Worm (Caenorhabditis elegans) whole organism, mixed stage, embryonic: ENCODE data around the gene fipr-14.

ENCODE experiments used
- bed-3 ChIP-seq: fragments of 200-800 bp; sonication (Bioruptor generic); optimal IDR thresholded peaks from 3 replicates; lab custom pipeline; 2018; ENCODE audit warnings: mild to moderate bottlenecking, missing genetic modification characterization, moderate library complexity, missing compliant biosample characterization
- ham-2 ChIP-seq: fragments of 200-800 bp; sonication (Bioruptor generic); optimal IDR thresholded peaks from 2 replicates; lab custom pipeline; 2018; ENCODE audit warnings: mild to moderate bottlenecking, missing genetic modification characterization, missing compliant biosample characterization
- lsy-2 ChIP-seq: fragments of 150-350 bp; optimal IDR thresholded peaks from 2 replicates; lab custom pipeline; 2014; ENCODE audit warnings: missing biosample characterization, missing genetic modification characterization
- mab-5 ChIP-seq: fragments of 150-350 bp; optimal IDR thresholded peaks from 2 replicates; lab custom pipeline; 2014; ENCODE audit warnings: missing biosample characterization, missing genetic modification characterization
- nhr-2 ChIP-seq: fragments of 150-350 bp; optimal IDR thresholded peaks from 2 replicates; lab custom pipeline; 2014; ENCODE audit warnings: missing biosample characterization, missing genetic modification characterization
- nhr-76 ChIP-seq: sonication (generic microtip); optimal IDR thresholded peaks from 2 replicates; lab custom pipeline; 2017; ENCODE audit warnings: missing biosample characterization, missing genetic modification characterization
- pha-4 ChIP-seq: fragments of 150-350 bp; optimal IDR thresholded peaks from 2 replicates; lab custom pipeline; 2018; ENCODE audit warnings: missing biosample characterization, missing genetic modification reagents, missing genetic modification characterization
- unc-39 ChIP-seq: fragments of 150-350 bp; optimal IDR thresholded peaks from 2 replicates; lab custom pipeline; 2014; ENCODE audit warnings: missing biosample characterization, missing genetic modification characterization
- unc-62 ChIP-seq: fragments of 150-350 bp; optimal IDR thresholded peaks from 2 replicates; lab custom pipeline; 2014; ENCODE audit warnings: missing biosample characterization, missing genetic modification reagents, missing genetic modification characterization

ce11 chrIV:10899091-10899490 lies 22.1 kb downstream of the fipr-14 start, which contains the start of the genes F13E9.9 and F13E9.19:
- TF ChIP-seq unc-62: no peak
- no peak for TF ChIP-seq pha-4 (tag; lab: Kevin White, UChicago)
- TF ChIP-seq mab-5 (tag; lab: Kevin White, UChicago): no peak
- no peak for TF ChIP-seq nhr-76 (tag; lab: Kevin White, UChicago)
- TF ChIP-seq bed-3: no peak
- no peak for TF ChIP-seq lsy-2 (tag; lab: Kevin White, UChicago)
- no peak for TF ChIP-seq unc-39 (tag; lab: Kevin White, UChicago)
- no peak for TF ChIP-seq ham-2 (GFP tag; lab: Kevin White, UChicago)
- TF ChIP-seq nhr-2 (tag; lab: Kevin White, UChicago): no peak
